Worm (Caenorhabditis elegans): Measurements from ENCODE around the gene idpc-5.
A peak's percentile ranks its signal among the peaks of the same experiment; 100 is the strongest.

Gene idpc-5

ce11 chrV:9633313-9633712 is 10.6 kb upstream of the idpc-5 start, which contains the start of gene col-147 (continued):
- TF ChIP-seq nhr-19 (GFP tag; conservative IDR thresholded peaks at IDR 0.05) (peak; percentile 30), fos-1 (tag; optimal IDR thresholded peaks at IDR 0.05) (peak; percentile 1), isw-1 (GFP tag; IDR thresholded peaks at IDR 0.05) (no peak)

DNA sequence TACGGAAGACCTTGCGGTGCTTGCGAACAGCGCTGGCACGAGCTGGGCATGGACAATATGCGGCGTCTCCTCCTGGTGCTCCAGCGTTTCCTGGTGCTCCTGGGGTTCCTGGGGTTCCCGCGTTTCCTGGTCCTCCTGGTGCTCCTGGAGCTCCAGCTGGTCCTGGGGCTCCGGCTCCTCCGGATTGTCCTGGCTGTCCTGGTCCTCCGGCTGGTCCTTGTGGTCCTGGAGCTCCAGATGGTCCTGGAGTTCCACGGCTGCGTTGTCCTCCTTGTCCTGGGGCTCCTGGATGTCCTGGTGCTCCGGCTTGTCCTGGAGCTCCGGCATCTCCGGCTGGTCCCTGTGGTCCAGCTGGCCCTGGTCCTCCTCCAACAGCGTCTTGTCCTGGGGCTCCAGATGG is 9.6 kb upstream of the idpc-5 start:
- no peak for TF ChIP-seq fos-1 (tag; optimal IDR thresholded peaks at IDR 0.05)
- no peak for TF ChIP-seq lin-14 (GFP tag; optimal IDR thresholded peaks at IDR 0.05)
- TF ChIP-seq snu-23 (GFP tag; optimal IDR thresholded peaks at IDR 0.05), result no peak
- no peak for TF ChIP-seq hlh-4 (tag; optimal IDR thresholded peaks at IDR 0.05)

DNA sequence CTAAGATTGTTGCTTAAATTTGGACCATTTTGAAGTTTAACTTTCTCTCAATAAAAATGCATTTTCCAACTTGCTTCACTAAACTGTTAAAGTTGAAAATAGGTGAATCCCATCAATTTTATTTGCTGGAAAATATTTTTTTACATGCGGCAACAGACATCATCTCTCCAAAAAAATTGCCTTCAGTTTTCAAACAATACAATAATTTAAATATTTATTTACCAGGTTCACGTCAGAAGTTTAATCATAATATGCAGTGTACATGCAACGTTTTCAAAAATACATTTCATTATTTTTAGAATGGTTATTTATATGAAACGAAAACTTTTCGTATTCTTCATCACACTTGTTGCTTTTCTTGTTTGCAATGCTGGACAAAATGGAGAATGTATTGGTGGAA is 8.2 kb upstream of the idpc-5 start, which contains the start of gene T06E4.5:
T06E4.5 (plus strand) TSS at position 301 of the 400 bp plus-strand sequence.
- TF ChIP-seq aha-1 (tag; optimal IDR thresholded peaks at IDR 0.05), result no peak
- TF ChIP-seq hpl-2 (GFP tag; optimal IDR thresholded peaks at IDR 0.05), result no peak
- TF ChIP-seq ceh-63 (GFP tag; optimal IDR thresholded peaks at IDR 0.05), result no peak
- no peak for TF ChIP-seq xbp-1 (tag; optimal IDR thresholded peaks at IDR 0.05)
- no peak for TF ChIP-seq unc-130 (tag; optimal IDR thresholded peaks at IDR 0.05)
- TF ChIP-seq efl-3 (GFP tag; optimal IDR thresholded peaks at IDR 0.05), result no peak
- no peak for TF ChIP-seq ama-1 (optimal IDR thresholded peaks at IDR 0.05)
- no peak for TF ChIP-seq lin-14 (GFP tag; optimal IDR thresholded peaks at IDR 0.05)
- no peak for TF ChIP-seq nhr-20 (tag; optimal IDR thresholded peaks at IDR 0.05)
- no peak for TF ChIP-seq ceh-82 (tag; optimal IDR thresholded peaks at IDR 0.05)
- TF ChIP-seq lir-3 (tag; optimal IDR thresholded peaks at IDR 0.05; ENCODE audit: poor library complexity), result no peak
- TF ChIP-seq aly-2 (tag; optimal IDR thresholded peaks at IDR 0.05), result no peak
- no peak for TF ChIP-seq nhr-12 (tag; optimal IDR thresholded peaks at IDR 0.05)
- no peak for TF ChIP-seq zip-4 (GFP tag; optimal IDR thresholded peaks at IDR 0.05)

DNA sequence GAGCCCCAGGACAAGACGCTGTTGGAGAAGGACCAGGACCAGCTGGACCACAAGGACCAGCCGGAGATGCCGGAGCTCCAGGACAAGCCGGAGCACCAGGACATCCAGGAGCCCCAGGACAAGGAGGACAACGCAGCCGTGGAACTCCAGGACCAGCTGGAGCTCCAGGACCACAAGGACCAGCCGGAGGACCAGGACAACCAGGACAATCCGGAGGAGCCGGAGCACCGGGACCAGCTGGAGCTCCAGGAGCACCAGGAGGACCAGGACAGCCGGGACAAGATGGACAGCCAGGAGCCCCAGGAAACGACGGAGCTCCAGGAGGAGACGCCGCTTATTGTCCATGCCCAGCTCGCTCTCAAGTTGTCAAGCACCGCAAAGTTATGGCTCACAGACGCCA is 7.8 kb upstream of the idpc-5 start:
- TF ChIP-seq lin-15B (tag; optimal IDR thresholded peaks at IDR 0.05), result no peak
- TF ChIP-seq skn-1 (tag; optimal IDR thresholded peaks at IDR 0.05), result no peak
- no peak for TF ChIP-seq unc-86 (tag; optimal IDR thresholded peaks at IDR 0.05)
- TF ChIP-seq fos-1 (tag; optimal IDR thresholded peaks at IDR 0.05), result no peak
- TF ChIP-seq pqm-1 (tag; optimal IDR thresholded peaks at IDR 0.05), result no peak
- TF ChIP-seq nhr-28 (tag; optimal IDR thresholded peaks at IDR 0.05), result no peak
- no peak for TF ChIP-seq fkh-4 (tag; optimal IDR thresholded peaks at IDR 0.05; ENCODE audit: borderline replicate concordance)
- no peak for TF ChIP-seq nhr-19 (GFP tag; conservative IDR thresholded peaks at IDR 0.05)
- no peak for TF ChIP-seq hpl-2 (GFP tag; optimal IDR thresholded peaks at IDR 0.05)
- no peak for TF ChIP-seq snu-23 (GFP tag; optimal IDR thresholded peaks at IDR 0.05)
- TF ChIP-seq lin-39 (tag; optimal IDR thresholded peaks at IDR 0.05), result no peak
- no peak for TF ChIP-seq zip-4 (GFP tag; optimal IDR thresholded peaks at IDR 0.05)
- no peak for TF ChIP-seq lin-35 (GFP tag; optimal IDR thresholded peaks at IDR 0.05)
- TF ChIP-seq ama-1 (optimal IDR thresholded peaks at IDR 0.05), result no peak

DNA sequence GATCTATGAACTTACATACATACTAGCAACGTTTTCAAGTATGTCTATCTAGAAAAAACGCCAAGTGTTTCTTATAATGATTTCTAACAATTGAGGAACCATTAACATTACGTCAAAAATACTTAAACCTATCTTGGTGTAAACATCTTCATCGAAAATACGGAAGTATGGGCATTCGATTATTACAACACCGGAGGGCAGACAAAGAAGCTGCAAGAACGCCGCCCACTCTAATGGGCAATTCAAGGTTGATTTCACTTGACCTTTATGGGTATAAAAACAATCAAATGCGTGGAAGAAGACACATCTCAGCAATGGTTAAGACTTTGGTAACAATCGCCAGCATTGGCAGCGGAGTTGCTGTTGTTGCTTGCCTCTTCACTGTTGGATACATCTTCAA is 6.9 kb upstream of the idpc-5 start, which contains the start of gene col-146:
col-146 (plus strand) TSS at position 301 of the 400 bp plus-strand sequence.
- TF ChIP-seq unc-86 (tag; optimal IDR thresholded peaks at IDR 0.05) (no peak), nhr-84 (tag; optimal IDR thresholded peaks at IDR 0.05) (no peak), pax-3 (tag; optimal IDR thresholded peaks at IDR 0.05) (no peak), F16B12.6 (tag; optimal IDR thresholded peaks at IDR 0.05) (no peak), aly-2 (tag; optimal IDR thresholded peaks at IDR 0.05) (no peak), mdl-1 (tag; optimal IDR thresholded peaks at IDR 0.05) (no peak), ces-1 (GFP tag; optimal IDR thresholded peaks at IDR 0.05) (no peak), ceh-8 (GFP tag; optimal IDR thresholded peaks at IDR 0.05) (no peak), skn-1 (tag; optimal IDR thresholded peaks at IDR 0.05) (no peak), sox-4 (tag; optimal IDR thresholded peaks at IDR 0.05) (no peak), nhr-28 (tag; optimal IDR thresholded peaks at IDR 0.05) (no peak)
